Fruit fly (Drosophila melanogaster) whole organism, prepupa: Measurements from ENCODE around the gene CG7632.

ENCODE experiments used
- CG11294 ChIP-seq: fragments of 200-800 bp; sonication (Bioruptor generic); IDR thresholded peaks from 2 replicates; pipeline ENCODE4 v1.3.6; 2022; ENCODE audit warnings: missing biosample characterization, missing genetic modification characterization
- CG32006 ChIP-seq: fragments of 200-800 bp; sonication (Bioruptor generic); optimal IDR thresholded peaks from 3 replicates; lab custom pipeline; 2017; ENCODE audit warnings: missing biosample characterization, mild to moderate bottlenecking, missing genetic modification characterization
- CG3919 ChIP-seq: fragments of 200-800 bp; sonication (Bioruptor generic); optimal IDR thresholded peaks from 3 replicates; lab custom pipeline; 2016; ENCODE audit warnings: missing biosample characterization, missing genetic modification characterization
- CG4318 ChIP-seq: fragments of 200-800 bp; sonication (Bioruptor generic); optimal IDR thresholded peaks from 3 replicates; lab custom pipeline; 2017; ENCODE audit warnings: missing biosample characterization, mild to moderate bottlenecking, missing genetic modification characterization
- CG6808 ChIP-seq: fragments of 200-800 bp; sonication (Bioruptor generic); optimal IDR thresholded peaks from 3 replicates; lab custom pipeline; 2017; ENCODE audit warnings: missing biosample characterization, missing genetic modification characterization, mild to moderate bottlenecking, moderate library complexity, missing genetic modification reagents
- CG6854 ChIP-seq: fragments of 200-800 bp; sonication (Bioruptor generic); optimal IDR thresholded peaks from 2 replicates; lab custom pipeline; 2017; ENCODE audit warnings: missing biosample characterization, mild to moderate bottlenecking, missing genetic modification characterization
- Gug ChIP-seq: fragments of 200-800 bp; sonication (Bioruptor generic); IDR thresholded peaks from 2 replicates; pipeline ENCODE4 v1.3.6; 2022; ENCODE audit warnings: missing biosample characterization, missing genetic modification characterization
- OdsH ChIP-seq: fragments of 200-800 bp; sonication (Bioruptor generic); optimal IDR thresholded peaks from 3 replicates; lab custom pipeline; 2016; ENCODE audit warnings: missing biosample characterization, missing genetic modification characterization
- Smox ChIP-seq: fragments of 200-800 bp; sonication (Bioruptor generic); optimal IDR thresholded peaks from 3 replicates; lab custom pipeline; 2016; ENCODE audit warnings: missing biosample characterization, missing genetic modification characterization
- Sox14 ChIP-seq: fragments of 200-800 bp; sonication (Bioruptor generic); optimal IDR thresholded peaks from 3 replicates; lab custom pipeline; 2016; ENCODE audit warnings: missing biosample characterization, missing genetic modification characterization
- cyc ChIP-seq: fragments of 200-800 bp; sonication (Bioruptor generic); optimal IDR thresholded peaks from 3 replicates; lab custom pipeline; 2016; ENCODE audit warnings: missing biosample characterization, missing genetic modification characterization

- TF ChIP-seq cyc (GFP tag; lab: Kevin White, UChicago) (no peak), Smox (GFP tag; lab: Kevin White, UChicago) (no peak), OdsH (GFP tag; lab: Kevin White, UChicago) (no peak), CG4318 (GFP tag; lab: Kevin White, UChicago) (no peak), CG6854 (GFP tag; lab: Kevin White, UChicago) (no peak), CG3919 (no peak), CG11294 (GFP tag; lab: Robert Waterston, UW) (no peak), CG6808 (GFP tag; lab: Kevin White, UChicago) (no peak), CG32006 (GFP tag; lab: Kevin White, UChicago) (no peak), Gug (GFP tag; lab: Robert Waterston, UW) (no peak), Sox14 (GFP tag; lab: Kevin White, UChicago) (no peak)
Observed at dm6 chr3L:21292700-21293099, 11.8 kb upstream of the CG7632 start, which contains the start of gene Cpr78Ca.
